Fruit fly (Drosophila melanogaster) whole organism, embryonic: Measurements from ENCODE around the gene CG9667.

Experiments
- Sry-δ ChIP-seq: fragments of 200-800 bp; sonication (Bioruptor generic); optimal IDR thresholded peaks from 2 replicates; lab custom pipeline; 2016; ENCODE audit warnings: missing biosample characterization, missing genetic modification characterization
- grau ChIP-seq: fragments of 200-800 bp; optimal IDR thresholded peaks from 3 replicates; lab custom pipeline; 2019; ENCODE audit warnings: missing biosample characterization, mild to moderate bottlenecking, missing genetic modification characterization, moderate library complexity

- TF ChIP-seq Sry-δ: no peak
- TF ChIP-seq grau (tag; lab: Kevin White, UChicago): no peak
Observed at dm6 chr3R:8118062-8118461, 8.1 kb downstream of the CG9667 start.
